Worm (Caenorhabditis elegans) whole organism, L4 larva: ENCODE results near the gene fbxa-81.
A peak's percentile ranks its signal among the peaks of the same experiment; 100 is the strongest.

Experiments
- F26F4.8 ChIP-seq: fragments of 200-800 bp; sonication (Bioruptor generic); conservative IDR thresholded peaks from 2 replicates; pipeline ENCODE4 v1.3.6; 2022; ENCODE audit warnings: missing genetic modification characterization, missing compliant biosample characterization
- R02D3.7 ChIP-seq: fragments of 150-350 bp; sonication (generic microtip); optimal IDR thresholded peaks from 3 replicates; lab custom pipeline; 2014; ENCODE audit warnings: missing biosample characterization, missing genetic modification characterization
- Y5F2A.4 ChIP-seq: fragments of 200-800 bp; sonication (Bioruptor generic); optimal IDR thresholded peaks from 2 replicates; lab custom pipeline; 2018; ENCODE audit warnings: mild to moderate bottlenecking, missing genetic modification characterization, missing compliant biosample characterization
- Y75B8A.6 ChIP-seq: fragments of 200-800 bp; sonication (Bioruptor generic); IDR thresholded peaks from 2 replicates; pipeline ENCODE4 v1.3.6; 2022; ENCODE audit warnings: missing genetic modification reagents, missing genetic modification characterization, missing compliant biosample characterization
- ZK337.2 ChIP-seq: fragments of 200-800 bp; sonication (Bioruptor generic); IDR thresholded peaks from 2 replicates; pipeline ENCODE4 v1.3.6; 2022; ENCODE audit warnings: missing genetic modification reagents, missing genetic modification characterization, missing compliant biosample characterization
- aha-1 ChIP-seq: fragments of 150-350 bp; peaks from one replicate; lab custom pipeline; 2014; ENCODE audit warnings: missing biosample characterization, missing genetic modification characterization
- aly-2 ChIP-seq: sonication (generic microtip); optimal IDR thresholded peaks from 2 replicates; lab custom pipeline; 2018; ENCODE audit warnings: missing biosample characterization, missing genetic modification characterization
- arid-1 ChIP-seq: fragments of 200-800 bp; sonication (Bioruptor generic); conservative IDR thresholded peaks from 2 replicates; pipeline ENCODE4 v1.3.6; 2022; ENCODE audit warnings: missing genetic modification reagents, missing genetic modification characterization, missing compliant biosample characterization
- attf-4 ChIP-seq: sonication (generic microtip); optimal IDR thresholded peaks from 3 replicates; lab custom pipeline; 2017; ENCODE audit warnings: missing biosample characterization, missing genetic modification characterization
- ceh-20 ChIP-seq: fragments of 200-800 bp; sonication (Bioruptor generic); IDR thresholded peaks from 2 replicates; pipeline ENCODE4 v1.3.6; 2022; ENCODE audit warnings: missing genetic modification reagents, missing genetic modification characterization, missing compliant biosample characterization
- ceh-28 ChIP-seq: fragments of 150-350 bp; optimal IDR thresholded peaks from 2 replicates; lab custom pipeline; 2014; ENCODE audit warnings: missing biosample characterization, missing genetic modification reagents, missing genetic modification characterization
- ceh-44 ChIP-seq: fragments of 200-800 bp; sonication (Bioruptor generic); IDR thresholded peaks from 2 replicates; pipeline ENCODE4 v1.3.6; 2022; ENCODE audit warnings: missing genetic modification reagents, missing genetic modification characterization, missing compliant biosample characterization
- ceh-62 ChIP-seq: sonication (generic microtip); optimal IDR thresholded peaks from 2 replicates; lab custom pipeline; 2017; ENCODE audit warnings: missing biosample characterization, missing genetic modification characterization
- daf-12 ChIP-seq: fragments of 150-350 bp; optimal IDR thresholded peaks from 2 replicates; lab custom pipeline; 2014; ENCODE audit warnings: missing biosample characterization, missing genetic modification reagents, missing genetic modification characterization
- daf-19 ChIP-seq: fragments of 200-800 bp; sonication (Bioruptor generic); conservative IDR thresholded peaks from 2 replicates; pipeline ENCODE4 v1.3.6; 2022; ENCODE audit warnings: missing genetic modification characterization, missing compliant biosample characterization
- egl-43 ChIP-seq: fragments of 200-800 bp; sonication (Bioruptor generic); IDR thresholded peaks from 2 replicates; pipeline ENCODE4 v1.3.6; 2022; ENCODE audit warnings: missing genetic modification reagents, missing genetic modification characterization, missing compliant biosample characterization
- hif-1 ChIP-seq, 2 experiments: sonication (generic microtip); optimal IDR thresholded peaks; 2 replicates each; lab custom pipeline; 2016 to 2017; ENCODE audit warnings: missing compliant biosample characterization in 2 of 2, missing genetic modification characterization in 2 of 2, missing genetic modification reagents in 2 of 2, missing genotype in 2 of 2, mild to moderate bottlenecking in 1 of 2
- hlh-30 ChIP-seq: sonication (generic microtip); optimal IDR thresholded peaks from 2 replicates; lab custom pipeline; 2017; ENCODE audit warnings: antibody characterized with exemption, mild to moderate bottlenecking, missing genetic modification characterization, missing compliant biosample characterization; ENCODE audit not compliant: insufficient read depth
- jun-1 ChIP-seq: fragments of 150-350 bp; optimal IDR thresholded peaks from 2 replicates; lab custom pipeline; 2014; ENCODE audit warnings: missing biosample characterization, missing genetic modification reagents, missing genetic modification characterization
- lin-1 ChIP-seq: fragments of 200-800 bp; sonication (Bioruptor generic); IDR thresholded peaks from 2 replicates; pipeline ENCODE4 v1.3.6; 2022; ENCODE audit warnings: missing genetic modification reagents, missing genetic modification characterization, missing compliant biosample characterization
- lir-3 ChIP-seq: sonication (generic microtip); optimal IDR thresholded peaks from 2 replicates; lab custom pipeline; 2016; ENCODE audit warnings: mild to moderate bottlenecking, missing genetic modification characterization, missing compliant biosample characterization
- madf-5 ChIP-seq, 2 experiments: fragments of 200-800 bp; sonication (Bioruptor generic); IDR thresholded peaks; 2 replicates each; pipeline ENCODE4 v1.3.6; 2022; ENCODE audit warnings: missing compliant biosample characterization in 2 of 2, missing genetic modification characterization in 2 of 2
- mep-1 ChIP-seq: fragments of 150-350 bp; sonication (generic microtip); optimal IDR thresholded peaks from 3 replicates; lab custom pipeline; 2014; ENCODE audit warnings: missing biosample characterization, missing genetic modification characterization
- mxl-3 ChIP-seq: fragments of 200-800 bp; sonication (Bioruptor generic); optimal IDR thresholded peaks from 2 replicates; lab custom pipeline; 2018; ENCODE audit warnings: mild to moderate bottlenecking, missing genetic modification characterization, missing compliant biosample characterization
- nhr-11 ChIP-seq: fragments of 150-350 bp; optimal IDR thresholded peaks from 2 replicates; lab custom pipeline; 2014; ENCODE audit warnings: missing biosample characterization, missing genetic modification characterization
- nhr-28 ChIP-seq: fragments of 150-350 bp; optimal IDR thresholded peaks from 2 replicates; lab custom pipeline; 2014; ENCODE audit warnings: missing biosample characterization, missing genetic modification characterization
- nhr-41 ChIP-seq: fragments of 200-800 bp; sonication (Bioruptor generic); IDR thresholded peaks from 2 replicates; pipeline ENCODE4 v1.3.6; 2022; ENCODE audit warnings: missing genetic modification reagents, missing genetic modification characterization, missing compliant biosample characterization
- pha-4 ChIP-seq, 2 experiments: fragments of 150-350 bp in 1 of 2; fragments of 200-800 bp in 1 of 2; sonication (Bioruptor generic) in 1 of 2; IDR thresholded peaks in 1 of 2; optimal IDR thresholded peaks in 1 of 2; 2 replicates each; pipeline versions ENCODE4 v1.3.6 to Lab custom; 2014 to 2022; ENCODE audit warnings: missing genetic modification characterization in 2 of 2, missing genetic modification reagents in 2 of 2, missing biosample characterization in 1 of 2, missing compliant biosample characterization in 1 of 2
- php-3 ChIP-seq: fragments of 200-800 bp; sonication (Bioruptor generic); IDR thresholded peaks from 2 replicates; pipeline ENCODE4 v1.3.6; 2022; ENCODE audit warnings: missing genetic modification reagents, missing genetic modification characterization, missing compliant biosample characterization
- pqm-1 ChIP-seq: sonication (generic microtip); optimal IDR thresholded peaks from 2 replicates; lab custom pipeline; 2017; ENCODE audit warnings: missing biosample characterization, missing genetic modification characterization
- rbr-2 ChIP-seq: sonication (generic microtip); optimal IDR thresholded peaks from 2 replicates; lab custom pipeline; 2016; ENCODE audit warnings: missing genotype, missing genetic modification characterization, missing compliant biosample characterization
- sdz-12 ChIP-seq: fragments of 200-800 bp; sonication (Bioruptor generic); optimal IDR thresholded peaks from 2 replicates; lab custom pipeline; 2018; ENCODE audit warnings: mild to moderate bottlenecking, missing genetic modification characterization, missing compliant biosample characterization
- spr-1 ChIP-seq: sonication (generic microtip); optimal IDR thresholded peaks from 2 replicates; lab custom pipeline; 2016; ENCODE audit warnings: mild to moderate bottlenecking, missing genetic modification characterization, missing compliant biosample characterization
- unc-39 ChIP-seq: sonication (generic microtip); optimal IDR thresholded peaks from 2 replicates; lab custom pipeline; 2017; ENCODE audit warnings: missing biosample characterization, missing genetic modification characterization
- vab-7 ChIP-seq: fragments of 200-800 bp; sonication (Bioruptor generic); IDR thresholded peaks from 2 replicates; pipeline ENCODE4 v1.3.6; 2022; ENCODE audit warnings: missing genetic modification reagents, missing genetic modification characterization, missing compliant biosample characterization
- zfp-2 ChIP-seq: sonication (generic microtip); optimal IDR thresholded peaks from 2 replicates; lab custom pipeline; 2016; ENCODE audit warnings: mild to moderate bottlenecking, missing genetic modification characterization, missing compliant biosample characterization
- zfp-3 ChIP-seq: fragments of 200-800 bp; sonication (Bioruptor generic); conservative IDR thresholded peaks from 2 replicates; pipeline ENCODE4 v1.3.6; 2022; ENCODE audit warnings: missing genetic modification reagents, missing genetic modification characterization, missing compliant biosample characterization
- zip-2 ChIP-seq: fragments of 150-350 bp; optimal IDR thresholded peaks from 2 replicates; lab custom pipeline; 2014; ENCODE audit warnings: missing biosample characterization, missing genetic modification characterization
- ztf-7 ChIP-seq: fragments of 150-350 bp; optimal IDR thresholded peaks from 2 replicates; lab custom pipeline; 2014; ENCODE audit warnings: missing biosample characterization, missing genetic modification characterization

fbxa-81 gene

ce11 chrX:14560297-14560680 lies 18.4 kb upstream of the fbxa-81 start (continued):
- TF ChIP-seq nhr-28 (peak; percentile 98), Y75B8A.6 (GFP tag; lab: Robert Waterston, UW) (no peak), aly-2 (tag; lab: Kevin White, UChicago) (no peak), daf-19 (GFP tag; lab: Robert Waterston, UW) (no peak), hlh-30 (tag; lab: Kevin White, UChicago) (peak; percentile 96), mxl-3 (GFP tag; lab: Kevin White, UChicago) (peak; percentile 69), sdz-12 (no peak), F26F4.8 (GFP tag; lab: Robert Waterston, UW) (no peak), ceh-44 (GFP tag; lab: Robert Waterston, UW) (no peak), ceh-28 (tag; lab: Kevin White, UChicago) (no peak), mep-1 (tag; lab: Kevin White, UChicago) (peak; percentile 97), aha-1 (tag; lab: Kevin White, UChicago) (peak; percentile 99), vab-7 (peak; percentile 53; the same call in 1 of the 2 replicates), nhr-11 (tag; lab: Kevin White, UChicago) (peak; percentile 83), rbr-2 (tag; lab: Kevin White, UChicago) (peak; percentile 82), pqm-1 (tag; lab: Kevin White, UChicago) (peak; percentile 71), Y5F2A.4 (GFP tag; lab: Kevin White, UChicago) (no peak), lin-1 (peak; percentile 92), hif-1 (tag; optimal IDR thresholded peaks at IDR 0.05; lab: Kevin White, UChicago) (peak; percentile 34 to 92), zfp-2 (tag; lab: Kevin White, UChicago) (peak; percentile 36), arid-1 (GFP tag; lab: Robert Waterston, UW) (peak; percentile 58; the same call in 1 of the 2 replicates), R02D3.7 (tag; lab: Kevin White, UChicago) (no peak), lir-3 (tag; lab: Kevin White, UChicago) (no peak), ceh-20 (GFP tag; lab: Robert Waterston, UW) (peak; percentile 87), ztf-7 (peak; percentile 65), egl-43 (GFP tag; lab: Robert Waterston, UW) (peak; percentile 64), ceh-62 (no peak), php-3 (GFP tag; lab: Robert Waterston, UW) (0 out of 2 replicates have a peak, but pooled peaks have one; percentile 48), nhr-41 (GFP tag; lab: Robert Waterston, UW) (peak; percentile 44; the same call in 1 of the 2 replicates), unc-39 (tag; lab: Kevin White, UChicago) (no peak), attf-4 (no peak), zfp-3 (0 out of 2 replicates have a peak, but pooled peaks have one; percentile 39), jun-1 (tag; lab: Kevin White, UChicago) (peak; percentile 71), zip-2 (tag; lab: Kevin White, UChicago) (peak; percentile 55), daf-12 (tag; lab: Kevin White, UChicago) (no peak), spr-1 (peak; percentile 63)

ce11 chrX:14559519-14560296 lies 17.8 kb upstream of the fbxa-81 start:
- no peak for TF ChIP-seq ZK337.2
- TF ChIP-seq attf-4 = peak; percentile 43
- peak; percentile 17; the same call in 1 of the 2 replicates for TF ChIP-seq nhr-41 (GFP tag; lab: Robert Waterston, UW)
- no peak for TF ChIP-seq egl-43 (GFP tag; lab: Robert Waterston, UW)
- 0 out of 4 replicates have a peak, but pooled peaks of 1 of the 2 experiments have one; percentile 26 for TF ChIP-seq madf-5 (GFP tag; IDR thresholded peaks at IDR 0.05; lab: Robert Waterston, UW)
- TF ChIP-seq pha-4 (GFP tag; IDR thresholded peaks at IDR 0.05; lab: Robert Waterston, UW) = no peak
- peak; percentile 67 for TF ChIP-seq pha-4 (tag; optimal IDR thresholded peaks at IDR 0.05; lab: Kevin White, UChicago)
